Worm (Caenorhabditis elegans) whole organism, early embryonic: Measurements from ENCODE around the gene nspb-6.

ENCODE experiments used
- B0310.2 ChIP-seq: sonication (generic microtip); optimal IDR thresholded peaks from 2 replicates; lab custom pipeline; 2016; ENCODE audit warnings: mild to moderate bottlenecking, missing genetic modification characterization, missing compliant biosample characterization
- F13C5.2 ChIP-seq: sonication (generic microtip); optimal IDR thresholded peaks from 2 replicates; lab custom pipeline; 2017; ENCODE audit warnings: mild to moderate bottlenecking, missing genetic modification characterization, inconsistent platforms, missing compliant biosample characterization
- aly-1 ChIP-seq: sonication (generic microtip); optimal IDR thresholded peaks from 2 replicates; lab custom pipeline; 2016; ENCODE audit warnings: missing genetic modification characterization, missing compliant biosample characterization
- ama-1 ChIP-seq: fragments of 150-350 bp; optimal IDR thresholded peaks from 2 replicates; lab custom pipeline; 2014
- ceh-13 ChIP-seq: fragments of 200-800 bp; sonication (Bioruptor generic); optimal IDR thresholded peaks from 2 replicates; lab custom pipeline; 2018; ENCODE audit warnings: mild to moderate bottlenecking, missing genetic modification characterization, missing compliant biosample characterization
- ceh-36 ChIP-seq: sonication (generic microtip); optimal IDR thresholded peaks from 2 replicates; lab custom pipeline; 2016; ENCODE audit warnings: missing genetic modification characterization, inconsistent platforms, missing compliant biosample characterization
- ets-7 ChIP-seq: sonication (generic microtip); optimal IDR thresholded peaks from 2 replicates; lab custom pipeline; 2016; ENCODE audit warnings: missing genotype, missing genetic modification characterization, missing compliant biosample characterization
- flt-1 ChIP-seq: fragments of 200-800 bp; sonication (Bioruptor generic); IDR thresholded peaks from 2 replicates; pipeline ENCODE4 v1.3.6; 2022; ENCODE audit warnings: missing genetic modification characterization, missing compliant biosample characterization
- hmbx-1 ChIP-seq: sonication (generic microtip); optimal IDR thresholded peaks from 2 replicates; lab custom pipeline; 2016; ENCODE audit warnings: mild to moderate bottlenecking, missing genetic modification characterization, missing compliant biosample characterization
- hmg-4 ChIP-seq: fragments of 200-800 bp; sonication (Bioruptor generic); optimal IDR thresholded peaks from 2 replicates; lab custom pipeline; 2018; ENCODE audit warnings: mild to moderate bottlenecking, missing genetic modification characterization, missing compliant biosample characterization
- hnd-1 ChIP-seq: sonication (generic microtip); optimal IDR thresholded peaks from 2 replicates; lab custom pipeline; 2016; ENCODE audit warnings: missing genetic modification characterization, missing compliant biosample characterization
- pes-1 ChIP-seq: fragments of 200-800 bp; sonication (Bioruptor generic); IDR thresholded peaks from 2 replicates; pipeline ENCODE4 v1.3.6; 2022; ENCODE audit warnings: missing genetic modification reagents, missing genetic modification characterization, missing compliant biosample characterization
- scrt-1 ChIP-seq: fragments of 200-800 bp; sonication (Bioruptor generic); IDR thresholded peaks from 2 replicates; pipeline ENCODE4 v1.3.6; 2022; ENCODE audit warnings: missing genetic modification characterization, missing compliant biosample characterization
- sea-1 ChIP-seq: fragments of 200-800 bp; sonication (Bioruptor generic); conservative IDR thresholded peaks from 2 replicates; pipeline ENCODE4 v1.3.6; 2022; ENCODE audit warnings: missing genetic modification characterization, missing compliant biosample characterization
- tbx-11 ChIP-seq: fragments of 200-800 bp; sonication (Bioruptor generic); IDR thresholded peaks from 2 replicates; pipeline ENCODE4 v1.3.6; 2022; ENCODE audit warnings: missing genetic modification characterization, missing compliant biosample characterization
- tbx-37 ChIP-seq: fragments of 200-800 bp; sonication (Bioruptor generic); conservative IDR thresholded peaks from 2 replicates; pipeline ENCODE4 v1.3.6; 2022; ENCODE audit warnings: missing genetic modification reagents, missing genetic modification characterization, missing compliant biosample characterization
- tra-4 ChIP-seq: sonication (generic microtip); optimal IDR thresholded peaks from 2 replicates; lab custom pipeline; 2017; ENCODE audit warnings: missing genetic modification characterization, missing compliant biosample characterization

Gene nspb-6

ce11 chrIV:5915152-5915551, 19.9 kb downstream of the nspb-6 start:
- no peak for TF ChIP-seq ets-7
- TF ChIP-seq hmbx-1 (tag; lab: Kevin White, UChicago): no peak
- no peak for TF ChIP-seq sea-1 (GFP tag; lab: Robert Waterston, UW)
- TF ChIP-seq B0310.2 (tag; lab: Kevin White, UChicago): no peak
- no peak for TF ChIP-seq hmg-4 (GFP tag; lab: Kevin White, UChicago)
- no peak for TF ChIP-seq hnd-1 (tag; lab: Kevin White, UChicago)

ce11 chrIV:5917026-5917425, 21.7 kb downstream of the nspb-6 start, which contains the start of gene dhhc-13:
dhhc-13 (plus strand) TSS chrIV:5917326.
- no peak for TF ChIP-seq pes-1
- no peak for TF ChIP-seq tbx-11 (GFP tag; lab: Robert Waterston, UW)
- TF ChIP-seq F13C5.2 (tag; lab: Kevin White, UChicago): no peak
- TF ChIP-seq hmg-4 (GFP tag; lab: Kevin White, UChicago): no peak
- TF ChIP-seq hnd-1 (tag; lab: Kevin White, UChicago): no peak
- TF ChIP-seq ceh-13 (GFP tag; lab: Kevin White, UChicago): no peak
- no peak for TF ChIP-seq ama-1 (lab: Kevin White, UChicago)
- TF ChIP-seq flt-1 (GFP tag; lab: Robert Waterston, UW): no peak
- no peak for TF ChIP-seq ets-7
- TF ChIP-seq ceh-36 (tag; lab: Kevin White, UChicago): no peak
- no peak for TF ChIP-seq tbx-37 (GFP tag; lab: Robert Waterston, UW)
- no peak for TF ChIP-seq sea-1 (GFP tag; lab: Robert Waterston, UW)
- TF ChIP-seq aly-1 (tag; lab: Kevin White, UChicago): no peak

ce11 chrIV:5923112-5923511, 27.8 kb downstream of the nspb-6 start:
- TF ChIP-seq scrt-1: no peak
- TF ChIP-seq B0310.2 (tag; lab: Kevin White, UChicago): no peak

ce11 chrIV:5924241-5924640, 29.0 kb downstream of the nspb-6 start:
- TF ChIP-seq sea-1 (GFP tag; lab: Robert Waterston, UW) (no peak), aly-1 (tag; lab: Kevin White, UChicago) (no peak), hmg-4 (GFP tag; lab: Kevin White, UChicago) (no peak), ceh-13 (GFP tag; lab: Kevin White, UChicago) (no peak), ama-1 (lab: Kevin White, UChicago) (no peak), tbx-11 (GFP tag; lab: Robert Waterston, UW) (no peak), F13C5.2 (tag; lab: Kevin White, UChicago) (no peak), tra-4 (tag; lab: Kevin White, UChicago) (no peak), scrt-1 (no peak), flt-1 (GFP tag; lab: Robert Waterston, UW) (no peak), hmbx-1 (tag; lab: Kevin White, UChicago) (no peak), ceh-36 (tag; lab: Kevin White, UChicago) (no peak), ets-7 (no peak), hnd-1 (tag; lab: Kevin White, UChicago) (no peak), tbx-37 (GFP tag; lab: Robert Waterston, UW) (no peak), B0310.2 (tag; lab: Kevin White, UChicago) (no peak)

- TF ChIP-seq pes-1 (no peak), tbx-37 (GFP tag; lab: Robert Waterston, UW) (no peak), F13C5.2 (tag; lab: Kevin White, UChicago) (no peak), aly-1 (tag; lab: Kevin White, UChicago) (no peak), ceh-36 (tag; lab: Kevin White, UChicago) (no peak), flt-1 (GFP tag; lab: Robert Waterston, UW) (no peak), hmg-4 (GFP tag; lab: Kevin White, UChicago) (no peak), hnd-1 (tag; lab: Kevin White, UChicago) (no peak), tbx-11 (GFP tag; lab: Robert Waterston, UW) (no peak), B0310.2 (tag; lab: Kevin White, UChicago) (no peak), ama-1 (lab: Kevin White, UChicago) (no peak)
Measured at ce11 chrIV:5926643-5927042, 31.4 kb downstream of the nspb-6 start.

ce11 chrIV:5927805-5928204, 32.5 kb downstream of the nspb-6 start:
- TF ChIP-seq tbx-11 (GFP tag; lab: Robert Waterston, UW): no peak
- TF ChIP-seq hmbx-1 (tag; lab: Kevin White, UChicago): no peak
- TF ChIP-seq pes-1: no peak
- no peak for TF ChIP-seq ceh-13 (GFP tag; lab: Kevin White, UChicago)
- TF ChIP-seq ceh-36 (tag; lab: Kevin White, UChicago): no peak
- TF ChIP-seq F13C5.2 (tag; lab: Kevin White, UChicago): no peak

- TF ChIP-seq ama-1 (lab: Kevin White, UChicago): no peak
- TF ChIP-seq ets-7: no peak
- TF ChIP-seq flt-1 (GFP tag; lab: Robert Waterston, UW): no peak
- TF ChIP-seq B0310.2 (tag; lab: Kevin White, UChicago): no peak
- no peak for TF ChIP-seq ceh-36 (tag; lab: Kevin White, UChicago)
- no peak for TF ChIP-seq ceh-13 (GFP tag; lab: Kevin White, UChicago)
- no peak for TF ChIP-seq aly-1 (tag; lab: Kevin White, UChicago)
- TF ChIP-seq sea-1 (GFP tag; lab: Robert Waterston, UW): no peak
- no peak for TF ChIP-seq tra-4 (tag; lab: Kevin White, UChicago)
Measured at ce11 chrIV:5928957-5929356, 33.7 kb downstream of the nspb-6 start.

ce11 chrIV:5930345-5930744, 35.1 kb downstream of the nspb-6 start, which contains the start of gene lin-33:
lin-33 (plus strand) TSS chrIV:5930645.
- TF ChIP-seq ceh-13 (GFP tag; lab: Kevin White, UChicago): no peak
